Worm (Caenorhabditis elegans) whole organism, L2 larva: ENCODE results near the gene F28D1.6.

Source experiments
- elt-1 ChIP-seq: fragments of 150-350 bp; optimal IDR thresholded peaks from 2 replicates; lab custom pipeline; 2014; ENCODE audit warnings: missing biosample characterization, missing genetic modification characterization
- elt-3 ChIP-seq: sonication (generic microtip); optimal IDR thresholded peaks from 2 replicates; lab custom pipeline; 2017; ENCODE audit warnings: missing biosample characterization, missing genetic modification characterization
- lin-13 ChIP-seq: fragments of 150-350 bp; optimal IDR thresholded peaks from 2 replicates; lab custom pipeline; 2014; ENCODE audit warnings: missing biosample characterization, missing genetic modification reagents, missing genetic modification characterization
- lin-39 ChIP-seq: fragments of 150-350 bp; optimal IDR thresholded peaks from 2 replicates; lab custom pipeline; 2014; ENCODE audit warnings: missing biosample characterization, missing genetic modification reagents, missing genetic modification characterization
- nhr-23 ChIP-seq: fragments of 150-350 bp; optimal IDR thresholded peaks from 2 replicates; lab custom pipeline; 2014; ENCODE audit warnings: missing biosample characterization, missing genetic modification reagents, missing genetic modification characterization
- nhr-77 ChIP-seq: fragments of 150-350 bp; optimal IDR thresholded peaks from 2 replicates; lab custom pipeline; 2014; ENCODE audit warnings: missing biosample characterization, missing genetic modification characterization
- snpc-4 ChIP-seq: fragments of 150-350 bp; optimal IDR thresholded peaks from 2 replicates; lab custom pipeline; 2014; ENCODE audit warnings: missing biosample characterization, missing genetic modification characterization
- ztf-11 ChIP-seq: sonication (generic microtip); optimal IDR thresholded peaks from 2 replicates; lab custom pipeline; 2017; ENCODE audit warnings: missing biosample characterization, missing genetic modification characterization

ce11 chrIV:12335798-12336197, 49.2 kb downstream of the F28D1.6 start, which contains the start of gene F19B6.1:
- TF ChIP-seq ztf-11 (tag; lab: Kevin White, UChicago) (no peak), snpc-4 (no peak), nhr-23 (tag; lab: Kevin White, UChicago) (no peak), nhr-77 (tag; lab: Kevin White, UChicago) (no peak), lin-39 (tag; lab: Kevin White, UChicago) (no peak), elt-1 (no peak), lin-13 (GFP tag; lab: Kevin White, UChicago) (no peak), elt-3 (no peak)
